Worm (Caenorhabditis elegans) whole organism, L1 larva: ENCODE results near the gene C06H2.2.

ENCODE experiments used
- blmp-1 ChIP-seq: fragments of 150-350 bp; optimal IDR thresholded peaks from 2 replicates; lab custom pipeline; 2014; ENCODE audit warnings: missing biosample characterization, missing genetic modification characterization
- ceh-90 ChIP-seq: sonication (generic microtip); optimal IDR thresholded peaks from 2 replicates; lab custom pipeline; 2016; ENCODE audit warnings: missing genetic modification characterization, missing compliant biosample characterization
- fkh-4 ChIP-seq: sonication (generic microtip); optimal IDR thresholded peaks from 2 replicates; lab custom pipeline; 2016; ENCODE audit warnings: missing compliant biosample characterization, missing genetic modification characterization, borderline replicate concordance
- hlh-17 ChIP-seq: fragments of 200-800 bp; sonication (Bioruptor generic); optimal IDR thresholded peaks from 2 replicates; lab custom pipeline; 2018; ENCODE audit warnings: missing genetic modification characterization, mild to moderate bottlenecking, missing compliant biosample characterization, moderate library complexity, borderline replicate concordance
- lin-35 ChIP-seq, 2 experiments: fragments of 150-350 bp; optimal IDR thresholded peaks; 2 replicates each; lab custom pipeline; 2014; ENCODE audit warnings: missing biosample characterization in 2 of 2, missing genetic modification characterization in 2 of 2, missing genetic modification reagents in 2 of 2
- pax-3 ChIP-seq: fragments of 200-800 bp; sonication (Bioruptor generic); optimal IDR thresholded peaks from 2 replicates; lab custom pipeline; 2018; ENCODE audit warnings: mild to moderate bottlenecking, missing genetic modification characterization, moderate library complexity, missing compliant biosample characterization
- pqm-1 ChIP-seq: sonication (generic microtip); optimal IDR thresholded peaks from 3 replicates; lab custom pipeline; 2017; ENCODE audit warnings: missing biosample characterization, missing genetic modification characterization
- snu-23 ChIP-seq: sonication (generic microtip); optimal IDR thresholded peaks from 2 replicates; lab custom pipeline; 2016; ENCODE audit warnings: missing genetic modification characterization, missing compliant biosample characterization
- unc-30 ChIP-seq: sonication (generic microtip); optimal IDR thresholded peaks from 2 replicates; lab custom pipeline; 2017; ENCODE audit warnings: missing biosample characterization, missing genetic modification characterization
- zag-1 ChIP-seq: fragments of 150-350 bp; optimal IDR thresholded peaks from 2 replicates; lab custom pipeline; 2014; ENCODE audit warnings: missing biosample characterization, missing genetic modification characterization
- ztf-11 ChIP-seq, 2 experiments: sonication (generic microtip); optimal IDR thresholded peaks; 2 replicates each; lab custom pipeline; 2016 to 2017; ENCODE audit warnings: missing genetic modification characterization in 2 of 2, missing biosample characterization in 1 of 2, missing compliant biosample characterization in 1 of 2

DNA sequence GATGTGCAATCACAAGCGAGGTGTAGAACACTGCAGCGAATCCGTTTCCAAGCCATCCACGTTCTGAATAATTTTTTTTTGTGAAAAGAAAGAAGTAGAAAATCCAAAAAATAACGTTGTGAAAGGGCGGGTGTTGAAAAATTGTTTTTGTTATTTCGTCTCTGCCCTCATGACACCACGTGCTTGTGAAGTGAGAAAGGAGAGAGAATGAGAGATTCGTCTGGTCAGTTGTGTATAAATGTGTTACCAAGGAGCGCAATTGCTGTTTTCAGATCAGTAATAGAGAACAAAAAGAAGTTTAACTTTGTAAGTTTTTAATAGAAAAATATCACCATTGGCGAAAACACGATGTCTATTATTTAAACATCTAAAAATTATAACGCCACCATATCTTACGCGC lies 3.8 kb upstream of the C06H2.2 start:
- TF ChIP-seq snu-23 (GFP tag; lab: Kevin White, UChicago), result peak; percentile 74
- TF ChIP-seq pqm-1 (tag; lab: Kevin White, UChicago), result no peak
- TF ChIP-seq ceh-90 (tag; lab: Kevin White, UChicago), result no peak
- no peak for TF ChIP-seq zag-1 (tag; lab: Kevin White, UChicago)
- TF ChIP-seq unc-30, result no peak
- TF ChIP-seq ztf-11 (tag; optimal IDR thresholded peaks at IDR 0.05; lab: Kevin White, UChicago), result no peak
- TF ChIP-seq blmp-1 (tag; lab: Kevin White, UChicago), result peak; percentile 56
- TF ChIP-seq lin-35 (GFP tag; optimal IDR thresholded peaks at IDR 0.05; lab: Kevin White, UChicago), result peak; percentile 32 to 66
- no peak for TF ChIP-seq hlh-17 (GFP tag; lab: Kevin White, UChicago)
- no peak for TF ChIP-seq pax-3 (tag; lab: Kevin White, UChicago)
- no peak for TF ChIP-seq fkh-4 (tag; lab: Kevin White, UChicago)
